Fruit fly (Drosophila melanogaster) whole organism, embryonic: Measurements from ENCODE around the gene Atg5.

Source experiments
- Asciz ChIP-seq: fragments of 200-800 bp; sonication (Bioruptor generic); optimal IDR thresholded peaks from 2 replicates; lab custom pipeline; 2017; ENCODE audit warnings: missing biosample characterization, mild to moderate bottlenecking, missing genetic modification characterization, missing genetic modification reagents
- CG10147 ChIP-seq: fragments of 200-800 bp; sonication (Bioruptor generic); optimal IDR thresholded peaks from 2 replicates; lab custom pipeline; 2019; ENCODE audit warnings: missing biosample characterization, mild to moderate bottlenecking, missing genetic modification characterization, moderate library complexity
- CG10321 ChIP-seq: fragments of 200-800 bp; sonication (Bioruptor generic); IDR thresholded peaks from 2 replicates; pipeline ENCODE4 v1.3.6; 2022; ENCODE audit warnings: missing biosample characterization, missing genetic modification characterization
- CG10431 ChIP-seq: fragments of 200-800 bp; sonication (Bioruptor generic); optimal IDR thresholded peaks from 3 replicates; lab custom pipeline; 2018; ENCODE audit warnings: missing biosample characterization, mild to moderate bottlenecking, missing genetic modification characterization
- CG13424 ChIP-seq: fragments of 200-800 bp; sonication (Bioruptor generic); optimal IDR thresholded peaks from 2 replicates; lab custom pipeline; 2019; ENCODE audit warnings: missing biosample characterization, mild to moderate bottlenecking, missing genetic modification characterization, moderate library complexity
- CG14014 ChIP-seq: fragments of 200-800 bp; sonication (Bioruptor generic); IDR thresholded peaks from 2 replicates; pipeline ENCODE4 v1.3.6; 2022; ENCODE audit warnings: missing biosample characterization, missing genetic modification characterization
- CG15011 ChIP-seq: fragments of 200-800 bp; sonication (Bioruptor generic); optimal IDR thresholded peaks from 3 replicates; lab custom pipeline; 2018; ENCODE audit warnings: missing biosample characterization, mild to moderate bottlenecking, missing genetic modification characterization
- CG16813 ChIP-seq: fragments of 200-800 bp; sonication (Bioruptor generic); IDR thresholded peaks from 3 replicates; pipeline ENCODE4 v1.3.6; 2022; ENCODE audit warnings: missing biosample characterization, missing genetic modification characterization; ENCODE audit not compliant: partially characterized antibody
- CG17802 ChIP-seq: fragments of 200-800 bp; sonication (Bioruptor generic); optimal IDR thresholded peaks from 2 replicates; lab custom pipeline; 2018; ENCODE audit warnings: missing biosample characterization, mild to moderate bottlenecking, missing genetic modification characterization, moderate library complexity
- CG1792 ChIP-seq: fragments of 200-800 bp; sonication (Bioruptor generic); optimal IDR thresholded peaks from 2 replicates; lab custom pipeline; 2016; ENCODE audit warnings: missing biosample characterization, missing genetic modification characterization
- CG18764 ChIP-seq: fragments of 200-800 bp; sonication (Bioruptor generic); optimal IDR thresholded peaks from 3 replicates; lab custom pipeline; 2016; ENCODE audit warnings: missing biosample characterization, missing genetic modification characterization
- CG2120 ChIP-seq: fragments of 200-800 bp; sonication (Bioruptor generic); optimal IDR thresholded peaks from 3 replicates; lab custom pipeline; 2016; ENCODE audit warnings: missing biosample characterization, missing genetic modification characterization
- CG30403 ChIP-seq: fragments of 200-800 bp; sonication (Bioruptor generic); optimal IDR thresholded peaks from 3 replicates; lab custom pipeline; 2016; ENCODE audit warnings: missing biosample characterization, missing genetic modification characterization
- CG42726 ChIP-seq: fragments of 200-800 bp; sonication (Bioruptor generic); IDR thresholded peaks from 2 replicates; pipeline ENCODE4 v1.3.6; 2022; ENCODE audit warnings: missing biosample characterization, missing genetic modification characterization; ENCODE audit not compliant: partially characterized antibody
- CG4404 ChIP-seq: fragments of 200-800 bp; sonication (Bioruptor generic); IDR thresholded peaks from 2 replicates; pipeline ENCODE4 v1.3.6; 2022; ENCODE audit warnings: missing biosample characterization, missing genetic modification characterization
- CG6689 ChIP-seq: fragments of 200-800 bp; sonication (Bioruptor generic); IDR thresholded peaks from 2 replicates; pipeline ENCODE4 v1.3.6; 2022; ENCODE audit warnings: missing biosample characterization, missing genetic modification characterization
- CG7839 ChIP-seq: fragments of 200-800 bp; sonication (Bioruptor generic); optimal IDR thresholded peaks from 3 replicates; lab custom pipeline; 2018; ENCODE audit warnings: missing biosample characterization, mild to moderate bottlenecking, missing genetic modification characterization, moderate library complexity
- CG9609 ChIP-seq: fragments of 200-800 bp; sonication (Bioruptor generic); optimal IDR thresholded peaks from 3 replicates; lab custom pipeline; 2016; ENCODE audit warnings: missing biosample characterization, missing genetic modification characterization
- CG9797 ChIP-seq: fragments of 200-800 bp; sonication (Bioruptor generic); optimal IDR thresholded peaks from 3 replicates; lab custom pipeline; 2018; ENCODE audit warnings: missing biosample characterization, mild to moderate bottlenecking, missing genetic modification characterization
- Dek ChIP-seq: fragments of 200-800 bp; sonication (Bioruptor generic); optimal IDR thresholded peaks from 3 replicates; lab custom pipeline; 2019; ENCODE audit warnings: missing biosample characterization, mild to moderate bottlenecking, missing genetic modification characterization, moderate library complexity
- Ets97D ChIP-seq: fragments of 200-800 bp; sonication (Bioruptor generic); optimal IDR thresholded peaks from 3 replicates; lab custom pipeline; 2016; ENCODE audit warnings: missing biosample characterization, missing genetic modification characterization
- Fer2 ChIP-seq: fragments of 200-800 bp; sonication (Bioruptor generic); optimal IDR thresholded peaks from 2 replicates; lab custom pipeline; 2018; ENCODE audit warnings: missing biosample characterization, mild to moderate bottlenecking, missing genetic modification characterization, moderate library complexity
- H15 ChIP-seq: fragments of 200-800 bp; sonication (Bioruptor generic); IDR thresholded peaks from 3 replicates; pipeline ENCODE4 v1.3.6; 2022; ENCODE audit warnings: missing biosample characterization, missing genetic modification characterization
- Hsf ChIP-seq: fragments of 200-800 bp; sonication (Bioruptor generic); optimal IDR thresholded peaks from 3 replicates; lab custom pipeline; 2016; ENCODE audit warnings: missing biosample characterization, missing genetic modification characterization
- NC2α ChIP-seq: fragments of 200-800 bp; sonication (Bioruptor generic); optimal IDR thresholded peaks from 2 replicates; lab custom pipeline; 2016; ENCODE audit warnings: missing biosample characterization, missing genetic modification characterization
- Nf-YA ChIP-seq: fragments of 200-800 bp; sonication (Bioruptor generic); IDR thresholded peaks from 2 replicates; pipeline ENCODE4 v1.3.6; 2022; ENCODE audit warnings: missing biosample characterization, missing genetic modification characterization
- Optix ChIP-seq: fragments of 200-800 bp; sonication (Bioruptor generic); IDR thresholded peaks from 3 replicates; pipeline ENCODE4 v1.3.6; 2022; ENCODE audit warnings: missing biosample characterization, missing genetic modification characterization
- Stat92E ChIP-seq, 3 experiments: fragments of >200 bp in 2 of 3; fragments of 200-800 bp in 1 of 3; sonication (Bioruptor generic) in 1 of 3; optimal IDR thresholded peaks; 2 replicates each; lab custom pipeline; 2017 to 2019; ENCODE audit warnings: missing biosample characterization in 3 of 3, missing genetic modification characterization in 3 of 3, mild to moderate bottlenecking in 1 of 3, moderate library complexity in 1 of 3
- abd-A ChIP-seq: fragments of 200-800 bp; sonication (Bioruptor generic); optimal IDR thresholded peaks from 3 replicates; lab custom pipeline; 2019; ENCODE audit warnings: missing biosample characterization, mild to moderate bottlenecking, missing genetic modification characterization, moderate library complexity
- amos ChIP-seq: fragments of 200-800 bp; sonication (Bioruptor generic); IDR thresholded peaks from 2 replicates; pipeline ENCODE4 v1.3.6; 2022; ENCODE audit warnings: missing biosample characterization, missing genetic modification characterization; ENCODE audit not compliant: partially characterized antibody
- bcd ChIP-seq: fragments of 200-800 bp; sonication (Bioruptor generic); optimal IDR thresholded peaks from 2 replicates; lab custom pipeline; 2017; ENCODE audit warnings: missing biosample characterization, mild to moderate bottlenecking, missing genetic modification characterization
- br ChIP-seq: fragments of >200 bp; optimal IDR thresholded peaks from 2 replicates; lab custom pipeline; 2017
- cg ChIP-seq: fragments of 200-800 bp; sonication (Bioruptor generic); optimal IDR thresholded peaks from 3 replicates; lab custom pipeline; 2019; ENCODE audit warnings: missing biosample characterization, mild to moderate bottlenecking, missing genetic modification characterization, moderate library complexity
- dan ChIP-seq: fragments of 200-800 bp; sonication (Bioruptor generic); IDR thresholded peaks from 2 replicates; pipeline ENCODE4 v1.3.6; 2022; ENCODE audit warnings: missing biosample characterization, missing genetic modification characterization
- dati ChIP-seq: fragments of 200-800 bp; sonication (Bioruptor generic); IDR thresholded peaks from 2 replicates; pipeline ENCODE4 v1.3.6; 2022; ENCODE audit warnings: missing biosample characterization, missing genetic modification characterization
- fd102C ChIP-seq: fragments of 200-800 bp; sonication (Bioruptor generic); optimal IDR thresholded peaks from 2 replicates; lab custom pipeline; 2018; ENCODE audit warnings: missing biosample characterization, mild to moderate bottlenecking, missing genetic modification characterization, moderate library complexity
- gfzf ChIP-seq: fragments of 200-800 bp; sonication (Bioruptor generic); optimal IDR thresholded peaks from 2 replicates; lab custom pipeline; 2016; ENCODE audit warnings: missing biosample characterization, mild to moderate bottlenecking, missing genetic modification characterization, moderate library complexity
- hb ChIP-seq: fragments of 200-800 bp; sonication (Bioruptor generic); IDR thresholded peaks from 3 replicates; pipeline ENCODE4 v1.3.6; 2022; ENCODE audit warnings: missing biosample characterization, missing genetic modification characterization; ENCODE audit not compliant: partially characterized antibody
- klu ChIP-seq: fragments of 200-800 bp; sonication (Bioruptor generic); IDR thresholded peaks from 2 replicates; pipeline ENCODE4 v1.3.6; 2022; ENCODE audit warnings: missing biosample characterization, missing genetic modification characterization
- mam ChIP-seq: fragments of 200-800 bp; sonication (Bioruptor generic); optimal IDR thresholded peaks from 3 replicates; lab custom pipeline; 2016; ENCODE audit warnings: missing biosample characterization, missing genetic modification characterization
- p53 ChIP-seq: fragments of 200-800 bp; sonication (Bioruptor generic); optimal IDR thresholded peaks from 2 replicates; lab custom pipeline; 2016; ENCODE audit warnings: missing biosample characterization, missing genetic modification characterization
- pan ChIP-seq, 4 experiments: fragments of >200 bp in 3 of 4; fragments of 200-800 bp in 1 of 4; sonication (Bioruptor generic) in 1 of 4; optimal IDR thresholded peaks in 3 of 4; IDR thresholded peaks in 1 of 4; 2 replicates each; pipeline versions ENCODE4 v1.3.6 to Lab custom; 2017 to 2022; ENCODE audit warnings: missing biosample characterization in 2 of 4, missing genetic modification characterization in 2 of 4, mixed read lengths in 1 of 4
- peb ChIP-seq: fragments of 200-800 bp; sonication (Bioruptor generic); IDR thresholded peaks from 2 replicates; pipeline ENCODE4 v1.3.6; 2022; ENCODE audit warnings: missing biosample characterization, missing genetic modification characterization
- ro ChIP-seq: fragments of 200-800 bp; sonication (Bioruptor generic); IDR thresholded peaks from 2 replicates; pipeline ENCODE4 v1.3.6; 2022; ENCODE audit warnings: missing biosample characterization, missing genetic modification characterization
- row ChIP-seq: fragments of 200-800 bp; sonication (Bioruptor generic); IDR thresholded peaks from 3 replicates; pipeline ENCODE4 v1.3.6; 2022; ENCODE audit warnings: missing biosample characterization, missing genetic modification characterization
- sens ChIP-seq: fragments of 200-800 bp; sonication (Bioruptor generic); peaks from one replicate; lab custom pipeline; 2016; ENCODE audit warnings: missing biosample characterization, missing genetic modification characterization
- sens-2 ChIP-seq: fragments of 200-800 bp; sonication (Bioruptor generic); IDR thresholded peaks from 2 replicates; pipeline ENCODE4 v1.3.6; 2022; ENCODE audit warnings: missing biosample characterization, missing genetic modification characterization
- slp2 ChIP-seq: fragments of 200-800 bp; sonication (Bioruptor generic); optimal IDR thresholded peaks from 2 replicates; lab custom pipeline; 2016; ENCODE audit warnings: missing biosample characterization, missing genetic modification characterization

Gene Atg5

dm6 chrX:7336962-7337844 lies 13.6 kb upstream of the Atg5 start, which contains the start of gene CBP (continued):
- TF ChIP-seq CG10321 = peak; percentile 76
- peak; percentile 94 for TF ChIP-seq Dek (tag; lab: Kevin White, UChicago)
- TF ChIP-seq Hsf (GFP tag; lab: Kevin White, UChicago) = peak; percentile 98
- TF ChIP-seq CG2120 (GFP tag; lab: Kevin White, UChicago) = peak; percentile 95
- peak; percentile 97 for TF ChIP-seq CG9609 (GFP tag; lab: Kevin White, UChicago)
- peak; percentile 100 for TF ChIP-seq sens
- TF ChIP-seq row (GFP tag; lab: Robert Waterston, UW) = peak; percentile 95
- TF ChIP-seq CG13424 (tag; lab: Kevin White, UChicago) = peak; percentile 98
- TF ChIP-seq slp2 (GFP tag; lab: Kevin White, UChicago) = peak; percentile 97
- TF ChIP-seq abd-A (tag; lab: Kevin White, UChicago) = peak; percentile 81
- TF ChIP-seq CG18764 (GFP tag; lab: Kevin White, UChicago) = peak; percentile 95
- peak; percentile 99 for TF ChIP-seq CG7839 (tag; lab: Kevin White, UChicago)
- TF ChIP-seq pan (optimal IDR thresholded peaks at IDR 0.05; lab: Kevin White, UChicago) = no peak
- peak in 1 of 2 experiments; percentile 96 for TF ChIP-seq pan (GFP tag; optimal IDR thresholded peaks at IDR 0.05 in 1 of 2, IDR thresholded peaks at IDR 0.05 in 1 of 2)
- TF ChIP-seq Nf-YA (GFP tag; lab: Robert Waterston, UW) = peak; percentile 90
- TF ChIP-seq CG14014 = peak; percentile 93
- TF ChIP-seq p53 = peak; percentile 93
- peak; percentile 97 for TF ChIP-seq Optix
- TF ChIP-seq CG4404 (GFP tag; lab: Robert Waterston, UW) = peak; percentile 93
- TF ChIP-seq br (lab: Kevin White, UChicago) = no peak
- peak; percentile 90 for TF ChIP-seq Fer2 (tag; lab: Kevin White, UChicago)
- peak; percentile 93 for TF ChIP-seq CG17802 (tag; lab: Kevin White, UChicago)
- peak; percentile 95 for TF ChIP-seq peb
- no peak for TF ChIP-seq hb (GFP tag; lab: Robert Waterston, UW)
- TF ChIP-seq H15 (GFP tag; lab: Robert Waterston, UW) = peak; percentile 94
- TF ChIP-seq bcd (GFP tag; lab: Kevin White, UChicago) = peak; percentile 98
- TF ChIP-seq CG1792 (GFP tag; lab: Kevin White, UChicago) = peak; percentile 95
- TF ChIP-seq CG16813 (GFP tag; lab: Robert Waterston, UW) = no peak
- peak; percentile 89; the same call in 1 of the 2 replicates for TF ChIP-seq dan (GFP tag; lab: Robert Waterston, UW)
- TF ChIP-seq Ets97D (GFP tag; lab: Kevin White, UChicago) = peak; percentile 81
- TF ChIP-seq NC2α = peak; percentile 96
- peak; percentile 97 for TF ChIP-seq CG30403 (GFP tag; lab: Kevin White, UChicago)
- TF ChIP-seq CG10431 (GFP tag; lab: Kevin White, UChicago) = peak; percentile 98
- TF ChIP-seq mam (GFP tag; lab: Kevin White, UChicago) = peak; percentile 96
- TF ChIP-seq klu = peak; percentile 85
- peak in 1 of 3 experiments; percentile 96 for TF ChIP-seq Stat92E (GFP tag; optimal IDR thresholded peaks at IDR 0.05; lab: Kevin White, UChicago)
- TF ChIP-seq Asciz (GFP tag; lab: Kevin White, UChicago) = peak; percentile 98
- peak; percentile 16 for TF ChIP-seq gfzf (GFP tag; lab: Kevin White, UChicago)
- peak; percentile 86 for TF ChIP-seq cg
- TF ChIP-seq CG6689 (GFP tag; lab: Robert Waterston, UW) = peak; percentile 96
- peak; percentile 50 for TF ChIP-seq CG9797 (GFP tag; lab: Kevin White, UChicago)
- no peak for TF ChIP-seq amos (GFP tag; lab: Robert Waterston, UW)
- peak; percentile 84 for TF ChIP-seq ro (GFP tag; lab: Robert Waterston, UW)
- peak; percentile 88 for TF ChIP-seq dati
- TF ChIP-seq sens-2 (GFP tag; lab: Robert Waterston, UW) = peak; percentile 95
- peak; percentile 94 for TF ChIP-seq fd102C (GFP tag; lab: Kevin White, UChicago)
- TF ChIP-seq CG10147 (GFP tag; lab: Kevin White, UChicago) = peak; percentile 95
- peak; percentile 96 for TF ChIP-seq CG15011 (GFP tag; lab: Kevin White, UChicago)
- no peak for TF ChIP-seq CG42726 (GFP tag; lab: Robert Waterston, UW)
